Worm (Caenorhabditis elegans): ENCODE results near the gene C18H7.1.

Gene C18H7.1

DNA sequence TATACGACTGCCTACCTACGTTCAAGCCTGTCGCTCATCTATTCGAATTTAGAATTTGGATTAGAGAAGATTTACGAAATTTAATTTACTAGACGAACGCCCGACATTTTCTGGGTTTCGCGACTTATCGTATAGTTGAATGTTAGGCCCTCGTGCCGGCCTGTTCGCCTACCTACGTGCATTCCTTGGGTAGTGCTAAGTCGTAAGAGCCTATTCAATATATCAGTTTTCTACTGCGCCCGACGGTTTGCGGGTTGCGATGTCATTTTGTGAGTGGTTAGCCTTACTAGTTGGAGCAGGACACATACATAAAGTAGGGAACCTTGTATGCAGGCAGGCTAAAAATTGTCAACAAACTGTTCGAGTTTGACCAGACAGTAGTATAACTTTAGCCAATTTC, 7.6 kb downstream of the C18H7.1 start:
- TF ChIP-seq nhr-76 (tag; optimal IDR thresholded peaks at IDR 0.05), result no peak

- TF ChIP-seq nhr-28 (tag; optimal IDR thresholded peaks at IDR 0.05) (no peak), blmp-1 (tag; optimal IDR thresholded peaks at IDR 0.05) (no peak), ceh-83 (GFP tag; optimal IDR thresholded peaks at IDR 0.05) (no peak), lin-32 (GFP tag; optimal IDR thresholded peaks at IDR 0.05) (no peak), unc-39 (tag; optimal IDR thresholded peaks at IDR 0.05) (no peak), ces-1 (GFP tag; optimal IDR thresholded peaks at IDR 0.05) (no peak), ham-2 (GFP tag; optimal IDR thresholded peaks at IDR 0.05) (no peak), ztf-11 (tag; optimal IDR thresholded peaks at IDR 0.05) (no peak), cnd-1 (tag; optimal IDR thresholded peaks at IDR 0.05) (no peak), ceh-43 (GFP tag; optimal IDR thresholded peaks at IDR 0.05) (no peak), lin-13 (tag; optimal IDR thresholded peaks at IDR 0.05) (no peak)
Observed at ce11 chrIV:623876-624275, 8.5 kb downstream of the C18H7.1 start.

- TF ChIP-seq unc-39 (tag; optimal IDR thresholded peaks at IDR 0.05) (no peak), ces-1 (GFP tag; optimal IDR thresholded peaks at IDR 0.05) (no peak), bed-3 (GFP tag; optimal IDR thresholded peaks at IDR 0.05) (no peak), blmp-1 (tag; optimal IDR thresholded peaks at IDR 0.05) (no peak), tbx-8 (GFP tag; optimal IDR thresholded peaks at IDR 0.05) (no peak), ztf-11 (tag; optimal IDR thresholded peaks at IDR 0.05) (no peak), elt-1 (tag; optimal IDR thresholded peaks at IDR 0.05; ENCODE audit: borderline replicate concordance, insufficient read depth) (no peak), nhr-237 (tag; optimal IDR thresholded peaks at IDR 0.05) (no peak), nhr-76 (tag; optimal IDR thresholded peaks at IDR 0.05) (no peak), sem-2 (GFP tag; optimal IDR thresholded peaks at IDR 0.05) (no peak), drap-1 (GFP tag; optimal IDR thresholded peaks at IDR 0.05) (no peak), ceh-43 (GFP tag; optimal IDR thresholded peaks at IDR 0.05) (no peak), sptf-1 (tag; optimal IDR thresholded peaks at IDR 0.05) (no peak)
Observed at ce11 chrIV:625947-626548, 10.7 kb downstream of the C18H7.1 start.

- TF ChIP-seq unc-62 (GFP tag; optimal IDR thresholded peaks at IDR 0.05) (no peak), hlh-1 (tag; optimal IDR thresholded peaks at IDR 0.05) (no peak)
Observed at ce11 chrIV:627237-627636, 11.9 kb downstream of the C18H7.1 start, which contains the start of gene nhr-76. Gene nhr-76 (plus strand): TSS chrIV:627537.

- TF ChIP-seq ces-1 (GFP tag; optimal IDR thresholded peaks at IDR 0.05), result no peak
Observed at ce11 chrIV:630598-630997, 15.3 kb downstream of the C18H7.1 start.

- TF ChIP-seq nhr-12 (tag; optimal IDR thresholded peaks at IDR 0.05) (no peak), mep-1 (tag; optimal IDR thresholded peaks at IDR 0.05) (no peak)
Observed at ce11 chrIV:631869-632268, 16.5 kb downstream of the C18H7.1 start.

DNA sequence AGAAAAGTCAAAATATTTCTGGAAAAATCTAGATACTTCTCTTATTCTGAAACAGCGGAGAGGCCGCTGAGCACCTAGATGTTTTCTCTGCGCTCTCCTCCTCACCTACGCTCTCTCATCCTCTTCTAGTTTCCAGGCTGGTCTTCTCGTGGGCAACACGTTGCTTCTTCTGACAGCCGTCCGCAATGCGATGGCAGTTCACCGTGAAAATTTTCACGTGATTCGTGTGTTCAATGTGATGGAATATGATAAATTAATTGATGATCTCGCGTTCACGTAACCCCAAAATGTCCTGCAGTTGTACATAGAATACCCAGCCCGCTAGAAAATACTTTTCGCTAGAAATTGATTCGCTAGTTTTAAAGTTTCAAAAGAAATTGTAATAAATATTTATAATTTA, 18.2 kb downstream of the C18H7.1 start:
- TF ChIP-seq bed-3 (GFP tag; optimal IDR thresholded peaks at IDR 0.05), result no peak
- no peak for TF ChIP-seq sptf-1 (tag; optimal IDR thresholded peaks at IDR 0.05)
- no peak for TF ChIP-seq ham-2 (GFP tag; optimal IDR thresholded peaks at IDR 0.05)
- TF ChIP-seq ces-1 (GFP tag; optimal IDR thresholded peaks at IDR 0.05), result no peak
- TF ChIP-seq ceh-43 (GFP tag; optimal IDR thresholded peaks at IDR 0.05), result no peak
- no peak for TF ChIP-seq nhr-2 (tag; optimal IDR thresholded peaks at IDR 0.05)
- no peak for TF ChIP-seq tbx-8 (GFP tag; optimal IDR thresholded peaks at IDR 0.05)
- TF ChIP-seq elt-3 (tag; optimal IDR thresholded peaks at IDR 0.05), result no peak
- TF ChIP-seq unc-62 (GFP tag; optimal IDR thresholded peaks at IDR 0.05), result no peak
- no peak for TF ChIP-seq sem-2 (GFP tag; optimal IDR thresholded peaks at IDR 0.05)
- no peak for TF ChIP-seq zip-8 (tag; optimal IDR thresholded peaks at IDR 0.05)
- no peak for TF ChIP-seq mep-1 (tag; optimal IDR thresholded peaks at IDR 0.05)
- no peak for TF ChIP-seq mab-5 (tag; optimal IDR thresholded peaks at IDR 0.05)
- no peak for TF ChIP-seq mls-2 (tag; optimal IDR thresholded peaks at IDR 0.05)

Data from whole organism, mixed stage, embryonic.